Fruit fly (Drosophila melanogaster): ENCODE data around the gene MTA1-like.

The MTA1-like gene

DNA sequence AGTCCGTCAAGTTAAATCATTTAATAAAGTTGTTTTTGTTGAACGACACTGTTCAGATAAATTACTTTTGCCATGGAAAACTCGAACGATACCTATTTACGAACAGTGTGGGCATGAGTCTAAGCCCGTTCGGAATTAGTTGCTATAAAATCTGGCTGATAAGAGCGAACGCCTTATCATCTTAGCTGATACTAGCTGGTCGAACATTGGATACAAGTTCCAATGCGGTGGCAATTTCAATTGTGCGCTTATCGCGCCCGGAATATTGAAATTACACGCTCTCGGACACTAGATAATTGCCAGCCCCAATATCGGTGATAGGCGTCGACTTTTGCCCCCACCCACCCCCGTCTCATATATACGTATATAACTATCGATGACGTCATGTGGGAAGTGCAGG is 5.3 kb upstream of the MTA1-like start:
- TF ChIP-seq Vsx2 (GFP tag; optimal IDR thresholded peaks at IDR 0.05; ENCODE audit: partially characterized antibody) = no peak
- no peak for TF ChIP-seq jim (GFP tag; optimal IDR thresholded peaks at IDR 0.05)
- no peak for TF ChIP-seq Myc (optimal IDR thresholded peaks at IDR 0.05)

DNA sequence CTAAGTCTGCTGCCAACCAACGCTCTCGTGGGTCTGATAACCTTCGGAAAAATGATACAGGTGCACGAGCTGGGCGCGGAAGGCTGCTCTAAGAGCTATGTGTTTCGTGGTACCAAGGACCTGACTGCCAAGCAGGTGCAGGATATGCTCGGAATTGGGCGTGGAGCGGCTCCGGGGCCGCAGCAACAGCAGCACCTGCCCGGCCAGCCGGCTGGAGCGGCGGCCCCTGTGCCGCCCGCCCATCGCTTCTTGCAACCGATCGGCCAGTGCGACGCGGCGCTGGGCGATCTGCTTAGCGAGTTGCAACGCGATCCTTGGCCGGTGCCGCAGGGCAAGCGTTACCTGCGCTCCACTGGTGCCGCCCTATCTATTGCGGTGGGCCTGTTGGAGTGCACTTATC is 1.4 kb upstream of the MTA1-like start:
- TF ChIP-seq CG9705 (GFP tag; optimal IDR thresholded peaks at IDR 0.05) (no peak), foxo (GFP tag; optimal IDR thresholded peaks at IDR 0.05) (no peak), Rel (GFP tag; optimal IDR thresholded peaks at IDR 0.05) (no peak), Rel (tag; optimal IDR thresholded peaks at IDR 0.05) (no peak), ey (GFP tag; optimal IDR thresholded peaks at IDR 0.05) (no peak), sv (GFP tag; optimal IDR thresholded peaks at IDR 0.05) (no peak), pan (optimal IDR thresholded peaks at IDR 0.05) (no peak), usp (GFP tag; optimal IDR thresholded peaks at IDR 0.05) (no peak), fru (GFP tag; optimal IDR thresholded peaks at IDR 0.05) (no peak), Dfd (GFP tag; optimal IDR thresholded peaks at IDR 0.05) (peak; percentile 66)

DNA sequence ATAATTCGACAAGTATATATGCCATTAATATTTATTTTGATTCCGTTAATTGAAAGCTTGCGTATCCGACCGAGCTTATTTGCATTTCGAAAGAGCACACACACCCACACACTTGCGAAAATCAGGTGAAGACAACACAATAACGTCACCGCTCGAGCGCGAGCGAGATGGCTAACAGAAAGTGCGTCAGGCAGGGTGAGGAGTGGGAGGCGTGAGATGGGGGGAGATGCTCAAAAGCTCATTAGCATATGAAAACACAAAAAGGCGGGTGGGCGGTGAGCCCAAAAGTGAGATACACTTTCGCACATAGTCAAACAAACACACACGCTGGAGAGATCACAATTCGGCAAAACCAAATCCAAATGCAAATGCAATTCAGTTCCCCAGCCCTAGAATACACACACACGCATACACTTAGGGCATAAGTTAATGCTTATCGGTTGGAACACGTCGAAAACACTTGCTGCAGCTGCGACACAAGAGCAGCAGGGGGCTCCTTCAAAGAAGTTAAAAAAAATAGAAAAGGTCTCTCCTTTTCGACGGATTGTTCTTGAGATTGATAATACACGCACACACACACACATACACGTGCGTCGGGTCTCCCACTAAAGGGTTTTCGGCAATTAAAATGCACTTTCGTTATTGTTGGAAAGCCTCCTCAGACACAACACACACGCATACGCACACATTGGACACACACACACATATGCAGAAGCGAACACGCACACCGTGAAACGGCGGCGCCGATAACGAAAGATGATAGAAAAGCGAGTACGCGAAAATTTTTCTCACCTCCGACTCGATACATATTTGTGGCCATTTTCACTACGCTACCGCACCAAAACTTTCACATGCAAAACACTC is 601 bp downstream of the MTA1-like start:
- TF ChIP-seq foxo (GFP tag; optimal IDR thresholded peaks at IDR 0.05) = peak in 1 of 2 experiments; percentile 36
- no peak for TF ChIP-seq Vsx2 (GFP tag; optimal IDR thresholded peaks at IDR 0.05; ENCODE audit: partially characterized antibody)
- TF ChIP-seq CG9705 (GFP tag; optimal IDR thresholded peaks at IDR 0.05) = no peak
- TF ChIP-seq HLH106 (tag; optimal IDR thresholded peaks at IDR 0.05) = peak; percentile 35
- no peak for TF ChIP-seq brk (GFP tag; optimal IDR thresholded peaks at IDR 0.05)
- TF ChIP-seq GATAd (GFP tag; optimal IDR thresholded peaks at IDR 0.05) = no peak
- TF ChIP-seq br (GFP tag; optimal IDR thresholded peaks at IDR 0.05) = peak; percentile 49
- TF ChIP-seq CG32264 (GFP tag; optimal IDR thresholded peaks at IDR 0.05) = no peak
- no peak for TF ChIP-seq Rel (GFP tag; optimal IDR thresholded peaks at IDR 0.05)
- peak; percentile 10 for TF ChIP-seq Rel (tag; optimal IDR thresholded peaks at IDR 0.05)
- TF ChIP-seq sage (GFP tag; optimal IDR thresholded peaks at IDR 0.05) = no peak
- peak; percentile 31 for TF ChIP-seq ey (GFP tag; optimal IDR thresholded peaks at IDR 0.05)
- no peak for TF ChIP-seq Mio (GFP tag; optimal IDR thresholded peaks at IDR 0.05)
- no peak for TF ChIP-seq sv (GFP tag; optimal IDR thresholded peaks at IDR 0.05)
- TF ChIP-seq Hr83 (GFP tag; optimal IDR thresholded peaks at IDR 0.05; ENCODE audit: poor library complexity, severe bottlenecking) = no peak
- peak; percentile 31 for TF ChIP-seq rgr (GFP tag; optimal IDR thresholded peaks at IDR 0.05)
- peak; percentile 46 for TF ChIP-seq N (GFP tag; optimal IDR thresholded peaks at IDR 0.05)
- TF ChIP-seq Jra (GFP tag; optimal IDR thresholded peaks at IDR 0.05) = peak; percentile 26
- TF ChIP-seq fru (GFP tag; optimal IDR thresholded peaks at IDR 0.05) = no peak
- no peak for TF ChIP-seq jim (GFP tag; optimal IDR thresholded peaks at IDR 0.05)
- TF ChIP-seq OdsH (GFP tag; optimal IDR thresholded peaks at IDR 0.05) = peak; percentile 18
- TF ChIP-seq dsf (GFP tag; optimal IDR thresholded peaks at IDR 0.05; ENCODE audit: borderline replicate concordance) = no peak
- no peak for TF ChIP-seq CrebA (GFP tag; optimal IDR thresholded peaks at IDR 0.05; ENCODE audit: borderline replicate concordance)
- no peak for TF ChIP-seq dmrt93B (GFP tag; optimal IDR thresholded peaks at IDR 0.05)
- no peak for TF ChIP-seq Hnf4 (GFP tag; optimal IDR thresholded peaks at IDR 0.05)
- TF ChIP-seq h (GFP tag; optimal IDR thresholded peaks at IDR 0.05) = peak; percentile 66
- no peak for TF ChIP-seq Myc (optimal IDR thresholded peaks at IDR 0.05)
- no peak for TF ChIP-seq usp (GFP tag; optimal IDR thresholded peaks at IDR 0.05)
- TF ChIP-seq Abd-B (GFP tag; optimal IDR thresholded peaks at IDR 0.05) = no peak
- no peak for TF ChIP-seq Hr78 (GFP tag; optimal IDR thresholded peaks at IDR 0.05)
- TF ChIP-seq pan (optimal IDR thresholded peaks at IDR 0.05) = no peak

DNA sequence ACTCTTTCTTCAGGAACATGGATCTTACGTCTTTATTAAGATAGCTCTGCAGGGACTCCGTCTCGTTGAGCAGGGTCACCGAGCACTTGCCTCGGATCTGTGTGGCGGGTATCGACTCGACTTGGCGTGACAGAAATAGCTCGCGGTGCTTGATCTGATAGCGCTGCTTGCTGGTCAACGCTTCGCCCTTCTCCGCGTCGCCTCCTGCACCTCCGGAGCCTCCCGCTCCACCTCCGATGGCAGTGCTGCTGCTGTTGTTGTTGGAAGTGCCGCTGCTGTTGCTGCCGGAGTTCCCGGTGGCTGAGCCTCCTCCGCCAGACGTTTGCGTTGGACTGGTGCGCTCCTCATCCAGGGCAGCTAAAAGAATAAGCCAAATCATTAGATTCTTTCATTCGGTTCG is 5.1 kb downstream of the MTA1-like start:
- TF ChIP-seq fru (GFP tag; optimal IDR thresholded peaks at IDR 0.05) (no peak), Abd-B (GFP tag; optimal IDR thresholded peaks at IDR 0.05) (no peak)
